Worm (Caenorhabditis elegans) whole organism, late embryonic: ENCODE data around the gene shw-3.

Experiments
- C08G9.2 ChIP-seq: sonication (generic microtip); optimal IDR thresholded peaks from 2 replicates; lab custom pipeline; 2016; ENCODE audit warnings: mild to moderate bottlenecking, missing genetic modification characterization, moderate library complexity, missing compliant biosample characterization
- T23F11.4 ChIP-seq: fragments of 200-800 bp; sonication (Bioruptor generic); optimal IDR thresholded peaks from 2 replicates; lab custom pipeline; 2018; ENCODE audit warnings: mild to moderate bottlenecking, missing genetic modification characterization, missing compliant biosample characterization
- Y22D7AL.16 ChIP-seq: sonication (generic microtip); optimal IDR thresholded peaks from 2 replicates; lab custom pipeline; 2016; ENCODE audit warnings: missing genetic modification characterization, missing compliant biosample characterization
- ahr-1 ChIP-seq: sonication (generic microtip); optimal IDR thresholded peaks from 2 replicates; lab custom pipeline; 2016; ENCODE audit warnings: missing genetic modification characterization, missing compliant biosample characterization
- ceh-14 ChIP-seq: sonication (generic microtip); optimal IDR thresholded peaks from 2 replicates; lab custom pipeline; 2016; ENCODE audit warnings: missing genotype, missing genetic modification characterization, missing compliant biosample characterization
- ceh-18 ChIP-seq: sonication (generic microtip); optimal IDR thresholded peaks from 2 replicates; lab custom pipeline; 2016; ENCODE audit warnings: missing genetic modification characterization, missing compliant biosample characterization
- ceh-2 ChIP-seq: sonication (generic microtip); optimal IDR thresholded peaks from 2 replicates; lab custom pipeline; 2016; ENCODE audit warnings: missing genotype, missing genetic modification characterization, missing compliant biosample characterization
- ceh-22 ChIP-seq: sonication (generic microtip); optimal IDR thresholded peaks from 2 replicates; lab custom pipeline; 2017; ENCODE audit warnings: missing biosample characterization, missing genetic modification characterization
- ceh-24 ChIP-seq: sonication (generic microtip); optimal IDR thresholded peaks from 2 replicates; lab custom pipeline; 2016; ENCODE audit warnings: mild to moderate bottlenecking, missing genetic modification characterization, missing compliant biosample characterization
- ceh-31 ChIP-seq: sonication (generic microtip); optimal IDR thresholded peaks from 2 replicates; lab custom pipeline; 2016; ENCODE audit warnings: missing genetic modification characterization, missing compliant biosample characterization
- ceh-45 ChIP-seq: fragments of 200-800 bp; sonication (Bioruptor generic); IDR thresholded peaks from 2 replicates; pipeline ENCODE4 v1.3.6; 2022; ENCODE audit warnings: missing genetic modification reagents, missing genetic modification characterization, missing compliant biosample characterization
- ceh-48 ChIP-seq: sonication (generic microtip); optimal IDR thresholded peaks from 2 replicates; lab custom pipeline; 2016; ENCODE audit warnings: missing genetic modification characterization, inconsistent platforms, missing compliant biosample characterization
- che-1 ChIP-seq: sonication (generic microtip); optimal IDR thresholded peaks from 2 replicates; lab custom pipeline; 2016; ENCODE audit warnings: mild to moderate bottlenecking, missing genetic modification characterization, missing compliant biosample characterization
- elt-4 ChIP-seq: sonication (generic microtip); optimal IDR thresholded peaks from 2 replicates; lab custom pipeline; 2016; ENCODE audit warnings: missing genetic modification characterization, missing compliant biosample characterization
- eyg-1 ChIP-seq: sonication (generic microtip); optimal IDR thresholded peaks from 2 replicates; lab custom pipeline; 2016; ENCODE audit warnings: missing genotype, missing genetic modification characterization, missing compliant biosample characterization
- fkh-10 ChIP-seq: fragments of 150-350 bp; optimal IDR thresholded peaks from 2 replicates; lab custom pipeline; 2014; ENCODE audit warnings: missing biosample characterization, missing genetic modification reagents, missing genetic modification characterization
- gmeb-2 ChIP-seq: sonication (generic microtip); optimal IDR thresholded peaks from 2 replicates; lab custom pipeline; 2016; ENCODE audit warnings: missing genetic modification characterization, inconsistent platforms, missing compliant biosample characterization
- hlh-13 ChIP-seq: fragments of 200-800 bp; sonication (Bioruptor generic); optimal IDR thresholded peaks from 2 replicates; lab custom pipeline; 2018; ENCODE audit warnings: mild to moderate bottlenecking, missing genetic modification characterization, missing compliant biosample characterization
- hlh-30 ChIP-seq: sonication (generic microtip); optimal IDR thresholded peaks from 2 replicates; lab custom pipeline; 2017; ENCODE audit warnings: antibody characterized with exemption, missing genetic modification characterization, missing compliant biosample characterization; ENCODE audit not compliant: insufficient read depth
- hlh-6 ChIP-seq: sonication (generic microtip); optimal IDR thresholded peaks from 2 replicates; lab custom pipeline; 2016; ENCODE audit warnings: missing genotype, missing genetic modification characterization, missing compliant biosample characterization
- hlh-8 ChIP-seq: sonication (generic microtip); optimal IDR thresholded peaks from 2 replicates; lab custom pipeline; 2016; ENCODE audit warnings: missing genotype, missing genetic modification characterization, missing compliant biosample characterization
- lim-6 ChIP-seq: sonication (generic microtip); optimal IDR thresholded peaks from 2 replicates; lab custom pipeline; 2016; ENCODE audit warnings: missing genetic modification characterization, missing compliant biosample characterization
- madf-2 ChIP-seq: sonication (generic microtip); optimal IDR thresholded peaks from 2 replicates; lab custom pipeline; 2017; ENCODE audit warnings: missing genetic modification characterization, missing compliant biosample characterization
- mec-3 ChIP-seq: sonication (generic microtip); optimal IDR thresholded peaks from 2 replicates; lab custom pipeline; 2016; ENCODE audit warnings: borderline replicate concordance, missing genetic modification characterization, missing compliant biosample characterization
- nfya-1 ChIP-seq: sonication (generic microtip); optimal IDR thresholded peaks from 2 replicates; lab custom pipeline; 2017; ENCODE audit warnings: missing genetic modification characterization, mild to moderate bottlenecking, missing compliant biosample characterization, antibody characterized with exemption, moderate library complexity
- nhr-11 ChIP-seq: fragments of 150-350 bp; optimal IDR thresholded peaks from 2 replicates; lab custom pipeline; 2014; ENCODE audit warnings: missing biosample characterization, missing genetic modification characterization
- nhr-232 ChIP-seq: sonication (generic microtip); optimal IDR thresholded peaks from 2 replicates; lab custom pipeline; 2016; ENCODE audit warnings: missing genetic modification characterization, missing compliant biosample characterization
- pat-9 ChIP-seq: fragments of 200-800 bp; sonication (Bioruptor generic); optimal IDR thresholded peaks from 2 replicates; lab custom pipeline; 2018; ENCODE audit warnings: mild to moderate bottlenecking, missing genetic modification characterization, moderate library complexity, missing compliant biosample characterization
- pax-1 ChIP-seq: fragments of 150-350 bp; optimal IDR thresholded peaks from 2 replicates; lab custom pipeline; 2014; ENCODE audit warnings: missing biosample characterization, missing genetic modification characterization
- pros-1 ChIP-seq: fragments of 150-350 bp; optimal IDR thresholded peaks from 2 replicates; lab custom pipeline; 2014; ENCODE audit warnings: missing biosample characterization, missing genetic modification reagents, missing genetic modification characterization
- ref-2 ChIP-seq: sonication (generic microtip); optimal IDR thresholded peaks from 2 replicates; lab custom pipeline; 2016; ENCODE audit warnings: missing genetic modification characterization, missing compliant biosample characterization
- rnt-1 ChIP-seq: sonication (generic microtip); optimal IDR thresholded peaks from 2 replicates; lab custom pipeline; 2016; ENCODE audit warnings: missing genetic modification characterization, missing compliant biosample characterization
- sox-2 ChIP-seq: fragments of 200-800 bp; sonication (Bioruptor generic); IDR thresholded peaks from 2 replicates; pipeline ENCODE4 v1.3.6; 2022; ENCODE audit warnings: missing genetic modification reagents, missing genetic modification characterization, missing compliant biosample characterization
- tbx-7 ChIP-seq: sonication (generic microtip); optimal IDR thresholded peaks from 2 replicates; lab custom pipeline; 2016; ENCODE audit warnings: missing genotype, missing genetic modification characterization, missing compliant biosample characterization
- unc-3 ChIP-seq, 2 experiments: fragments of 200-800 bp in 1 of 2; sonication (Bioruptor generic) in 1 of 2; sonication (generic microtip) in 1 of 2; conservative IDR thresholded peaks in 1 of 2; optimal IDR thresholded peaks in 1 of 2; 2 replicates each; pipeline versions ENCODE4 v1.3.6 to Lab custom; 2016 to 2022; ENCODE audit warnings: missing compliant biosample characterization in 2 of 2, missing genetic modification characterization in 2 of 2, missing genetic modification reagents in 1 of 2
- unc-42 ChIP-seq: sonication (generic microtip); optimal IDR thresholded peaks from 2 replicates; lab custom pipeline; 2016; ENCODE audit warnings: missing genotype, missing genetic modification characterization, missing compliant biosample characterization
- unc-86 ChIP-seq: sonication (generic microtip); optimal IDR thresholded peaks from 2 replicates; lab custom pipeline; 2016; ENCODE audit warnings: missing genetic modification characterization, missing compliant biosample characterization

shw-3 gene

DNA sequence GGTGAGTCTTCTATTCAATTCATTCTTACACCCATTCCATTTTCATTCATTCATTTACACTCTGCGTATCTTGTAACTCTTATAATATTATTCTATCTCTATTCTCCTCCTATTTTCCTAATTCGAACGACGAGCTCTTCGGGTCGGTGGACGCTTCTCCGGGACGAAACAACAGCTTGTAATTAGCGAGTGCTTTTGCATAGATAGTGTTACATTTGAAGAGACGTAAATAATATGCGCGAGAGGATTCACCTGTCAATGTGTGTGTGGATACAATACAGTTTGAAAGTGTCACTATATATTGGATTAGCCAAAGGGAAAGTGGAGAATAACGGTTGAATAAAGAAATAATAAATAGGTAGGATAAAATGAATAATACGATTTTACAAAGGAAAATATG, 33.7 kb upstream of the shw-3 start:
- peak; percentile 35 for TF ChIP-seq ceh-31 (tag; lab: Kevin White, UChicago)
- TF ChIP-seq T23F11.4 (GFP tag; lab: Kevin White, UChicago): no peak
- TF ChIP-seq, all 69 proteins: peak for 1

DNA sequence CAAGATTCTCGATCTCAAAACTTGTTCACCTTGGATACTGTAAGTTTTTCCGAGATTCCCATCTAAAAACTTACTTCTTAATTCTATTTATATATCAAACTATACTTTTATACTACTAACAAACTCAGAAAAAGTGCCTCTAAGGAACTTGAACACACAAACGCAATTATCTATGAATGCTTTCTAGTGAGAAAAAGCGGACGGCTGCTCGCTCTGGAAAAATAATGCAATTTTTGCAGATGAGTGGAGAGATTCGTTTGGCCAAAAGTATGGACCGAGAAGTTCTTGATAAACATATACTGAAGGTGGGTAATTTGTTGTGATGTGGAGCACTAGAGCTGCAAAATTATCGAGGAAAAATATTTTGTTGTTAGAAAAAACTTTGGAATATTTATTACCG, 33.1 kb upstream of the shw-3 start:
- TF ChIP-seq ref-2 (tag; lab: Kevin White, UChicago) (no peak), ceh-24 (tag; lab: Kevin White, UChicago) (no peak), hlh-30 (tag; lab: Kevin White, UChicago) (no peak), ceh-18 (tag; lab: Kevin White, UChicago) (no peak), gmeb-2 (tag; lab: Kevin White, UChicago) (no peak), unc-86 (tag; lab: Kevin White, UChicago) (no peak), ahr-1 (tag; lab: Kevin White, UChicago) (no peak), eyg-1 (tag; lab: Kevin White, UChicago) (no peak), ceh-2 (tag; lab: Kevin White, UChicago) (no peak)

DNA sequence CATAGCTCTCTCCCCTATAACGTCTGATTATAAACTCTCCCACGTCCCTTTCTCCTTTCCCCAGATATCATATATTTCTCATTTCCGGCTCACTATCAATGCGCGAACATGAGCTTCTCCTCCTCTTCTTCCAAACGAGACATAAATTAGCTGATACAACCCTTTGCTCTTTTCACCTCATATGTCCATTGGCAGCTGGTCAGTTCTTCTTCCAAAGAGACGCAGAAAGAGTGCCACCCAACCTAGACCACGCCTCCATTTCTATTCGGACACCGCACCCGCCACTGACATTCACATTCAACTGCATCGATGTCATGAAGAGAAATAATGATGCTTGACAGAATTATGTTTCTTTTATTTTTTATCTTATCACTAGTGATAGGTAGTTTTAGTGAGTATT, 31.8 kb upstream of the shw-3 start, which contains the start of gene fmi-1:
Gene fmi-1 (plus strand): TSS at position 301 of the 400 bp plus-strand sequence.
- no peak for TF ChIP-seq unc-3 (GFP tag; conservative IDR thresholded peaks at IDR 0.05; lab: Robert Waterston, UW)
- no peak for TF ChIP-seq unc-3 (tag; optimal IDR thresholded peaks at IDR 0.05; lab: Kevin White, UChicago)
- TF ChIP-seq ceh-48 (tag; lab: Kevin White, UChicago): no peak
- no peak for TF ChIP-seq ceh-31 (tag; lab: Kevin White, UChicago)
- no peak for TF ChIP-seq madf-2 (tag; lab: Kevin White, UChicago)
- TF ChIP-seq lim-6 (tag; lab: Kevin White, UChicago): no peak
- TF ChIP-seq, all 69 proteins: peak for 0

DNA sequence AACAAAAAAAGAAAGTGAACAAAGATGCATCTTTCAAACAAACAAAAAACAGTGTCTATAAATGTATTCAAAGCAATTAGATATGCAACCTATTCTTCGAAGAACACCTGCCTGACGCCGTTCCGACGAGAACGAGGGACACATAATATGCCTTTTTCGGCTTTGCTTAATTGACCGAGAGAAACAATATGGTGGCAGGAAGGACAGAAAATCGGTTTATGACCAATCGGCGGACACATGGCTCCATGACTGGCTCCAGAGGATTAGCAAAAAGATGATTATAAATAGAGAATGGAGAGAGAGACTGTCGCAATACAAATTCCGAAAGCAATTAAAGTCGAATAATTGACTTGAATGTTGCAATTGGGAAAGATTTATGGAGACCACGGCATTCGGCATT, 31.3 kb upstream of the shw-3 start:
- TF ChIP-seq unc-42: peak; percentile 31
- no peak for TF ChIP-seq ceh-2 (tag; lab: Kevin White, UChicago)
- TF ChIP-seq hlh-8 (tag; lab: Kevin White, UChicago): no peak
- TF ChIP-seq C08G9.2 (tag; lab: Kevin White, UChicago): no peak
- no peak for TF ChIP-seq tbx-7
- TF ChIP-seq nfya-1: peak; percentile 33
- no peak for TF ChIP-seq Y22D7AL.16
- TF ChIP-seq rnt-1 (tag; lab: Kevin White, UChicago): no peak

DNA sequence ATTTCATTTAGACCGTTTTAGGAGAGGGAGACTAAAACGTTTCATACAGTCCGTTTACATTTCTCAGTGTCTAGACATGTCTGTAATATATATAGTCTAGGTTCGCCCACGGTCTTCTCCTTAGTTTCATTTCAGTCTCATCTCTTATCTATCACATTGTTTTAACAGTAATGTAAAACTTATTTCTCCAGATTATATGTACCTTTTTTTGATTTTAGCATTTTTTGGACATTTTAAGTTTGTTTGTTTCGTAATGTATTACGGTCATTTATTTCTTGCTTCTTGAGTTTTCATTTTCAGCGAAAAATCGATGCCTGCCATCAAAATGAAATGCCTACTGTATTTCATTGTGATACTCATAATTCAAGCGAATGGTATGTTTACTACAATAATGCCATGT, 26.9 kb upstream of the shw-3 start, which contains the start of gene F15B9.6:
Gene F15B9.6 (plus strand): TSS at position 301 of the 400 bp plus-strand sequence.
- TF ChIP-seq hlh-30 (tag; lab: Kevin White, UChicago): no peak
- no peak for TF ChIP-seq hlh-6

DNA sequence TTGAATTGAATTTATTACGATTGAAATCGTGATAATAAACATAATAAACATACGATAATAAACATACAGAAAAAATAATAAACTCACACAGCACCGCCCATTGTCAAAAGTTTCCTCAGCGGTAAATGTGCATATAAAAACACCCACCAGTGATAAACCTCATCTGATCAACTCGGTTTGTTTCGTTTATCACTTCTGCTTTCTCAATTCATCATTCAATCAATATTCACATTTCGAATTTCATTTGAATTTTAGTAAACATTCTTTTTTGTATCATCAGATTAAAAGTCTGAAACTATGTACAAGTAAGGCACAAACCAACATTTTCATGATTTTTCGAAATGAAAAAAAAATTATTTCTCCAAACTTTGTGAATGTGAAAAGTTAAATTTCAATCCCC, 26.2 kb upstream of the shw-3 start, which contains the start of gene try-10:
Gene try-10 (minus strand): TSS at position 101 of the 400 bp plus-strand sequence.
- TF ChIP-seq elt-4 (tag; lab: Kevin White, UChicago) (no peak), nhr-232 (tag; lab: Kevin White, UChicago) (no peak), che-1 (tag; lab: Kevin White, UChicago) (no peak), mec-3 (no peak), ceh-14 (no peak), ceh-45 (no peak), eyg-1 (tag; lab: Kevin White, UChicago) (no peak), hlh-13 (GFP tag; lab: Kevin White, UChicago) (no peak), ahr-1 (tag; lab: Kevin White, UChicago) (no peak), pros-1 (tag; lab: Kevin White, UChicago) (no peak), nhr-11 (tag; lab: Kevin White, UChicago) (no peak), ceh-31 (tag; lab: Kevin White, UChicago) (no peak), ceh-22 (tag; lab: Kevin White, UChicago) (no peak), pax-1 (tag; lab: Kevin White, UChicago) (no peak), fkh-10 (GFP tag; lab: Kevin White, UChicago) (no peak), pat-9 (no peak), sox-2 (no peak)
- TF ChIP-seq, all 69 proteins: peak for 0
